Worm (Caenorhabditis elegans): Measurements from ENCODE around the gene srh-130.

srh-130 gene

DNA sequence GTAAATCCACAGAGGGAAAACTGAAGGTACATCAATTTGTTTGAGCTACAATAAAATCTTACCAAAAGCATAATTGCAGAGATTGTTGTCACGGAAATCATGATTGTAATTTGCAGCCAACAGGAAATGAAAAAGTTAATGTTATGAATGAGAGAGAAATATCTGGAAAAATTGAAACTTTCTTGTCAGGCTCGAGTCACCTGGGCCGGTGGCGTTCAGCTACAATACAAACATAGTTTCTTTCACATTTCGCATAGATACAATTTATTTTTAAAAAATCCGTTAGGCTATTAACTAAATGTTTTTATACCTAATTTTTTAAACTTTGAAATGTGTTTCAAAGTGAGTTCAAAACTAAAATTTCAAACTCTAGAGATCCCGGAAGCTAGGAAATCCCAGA is 6.7 kb downstream of the srh-130 start, which contains the start of gene srx-39:
srx-39 (minus strand) TSS at position 101 of the 400 bp plus-strand sequence.
- TF ChIP-seq unc-62 (GFP tag; optimal IDR thresholded peaks at IDR 0.05): no peak

DNA sequence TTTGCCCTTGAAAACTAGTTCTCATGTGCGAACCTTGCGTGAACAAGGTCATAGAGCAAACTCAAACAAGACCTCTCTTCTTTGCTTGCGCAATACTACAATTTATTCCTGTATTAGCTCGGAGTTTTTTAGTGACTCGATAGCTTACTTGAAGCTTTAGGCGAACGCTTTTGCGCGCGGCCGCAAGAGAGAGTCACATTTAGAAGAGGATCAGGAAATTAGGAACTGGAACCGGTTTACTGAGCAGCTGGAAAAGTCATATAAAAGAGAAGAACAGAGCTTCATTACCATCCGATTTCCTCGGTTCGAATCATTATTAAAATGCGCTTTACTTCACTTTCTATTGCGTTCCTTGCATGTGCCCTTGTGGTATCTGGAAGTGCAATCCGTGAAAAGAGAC is 7.3 kb downstream of the srh-130 start, which contains the start of gene abu-15:
abu-15 (plus strand) TSS at position 301 of the 400 bp plus-strand sequence.
- no peak for TF ChIP-seq unc-62 (GFP tag; optimal IDR thresholded peaks at IDR 0.05)

DNA sequence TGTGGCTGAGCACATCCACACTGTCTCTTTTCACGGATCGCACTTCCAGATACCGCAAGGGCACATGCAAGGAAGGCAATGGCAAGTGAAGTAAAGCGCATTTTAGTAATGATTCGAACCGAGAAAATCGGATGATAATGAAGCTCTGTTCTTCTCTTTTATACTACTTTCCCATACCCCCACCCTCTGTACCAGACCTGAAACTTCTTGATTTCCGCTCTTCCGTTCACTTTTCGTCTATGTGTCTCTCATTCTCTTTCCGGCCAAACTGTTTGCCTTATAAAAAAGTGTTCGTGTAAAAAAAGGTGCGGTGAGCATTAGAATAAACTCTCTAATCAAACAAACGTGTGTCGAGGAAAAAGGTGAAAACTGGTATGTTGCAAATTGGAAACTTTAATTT is 10.8 kb downstream of the srh-130 start, which contains the start of gene abu-6:
abu-6 (minus strand) TSS at position 101 of the 400 bp plus-strand sequence.
- TF ChIP-seq unc-62 (GFP tag; optimal IDR thresholded peaks at IDR 0.05): no peak

DNA sequence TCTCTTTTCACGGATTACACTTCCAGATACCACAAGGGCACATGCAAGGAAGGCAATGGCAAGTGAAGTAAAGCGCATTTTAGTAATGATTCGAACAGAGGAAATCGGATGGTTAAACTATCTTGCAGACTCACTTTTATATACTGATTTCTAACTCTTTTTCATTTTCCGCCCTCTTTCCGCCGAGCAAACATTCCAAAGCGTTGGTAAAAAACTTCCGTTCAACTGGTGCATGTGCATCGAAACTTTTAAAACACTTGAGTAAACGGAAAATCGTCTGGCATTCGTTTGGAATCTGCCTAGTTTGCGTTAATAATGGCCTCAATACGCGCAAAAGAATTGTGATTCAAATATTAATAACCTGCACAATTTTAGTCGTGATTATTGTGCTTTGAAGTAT is 13.7 kb downstream of the srh-130 start, which contains the start of gene abu-7:
abu-7 (minus strand) TSS at position 101 of the 400 bp plus-strand sequence.
- TF ChIP-seq unc-62 (GFP tag; optimal IDR thresholded peaks at IDR 0.05): no peak

DNA sequence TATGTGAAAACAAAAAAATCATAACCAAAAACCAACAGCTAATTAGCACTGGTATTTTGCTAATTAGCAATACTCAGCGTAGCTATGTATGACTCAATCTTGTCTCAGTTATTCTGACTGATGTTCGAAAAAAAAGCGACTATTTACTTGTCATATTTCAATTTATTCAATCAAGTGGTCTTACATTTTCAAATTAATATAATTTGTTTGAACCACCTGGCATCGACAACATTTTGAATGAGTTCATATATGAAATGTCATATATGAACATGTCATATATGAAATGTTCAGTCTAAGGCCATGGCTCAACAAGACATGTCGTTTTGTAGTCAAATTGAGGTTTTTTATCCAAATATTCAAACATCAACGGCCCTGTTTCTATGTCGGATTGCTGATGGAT is 14.4 kb downstream of the srh-130 start, which contains the start of gene srw-140:
srw-140 (plus strand) TSS at position 301 of the 400 bp plus-strand sequence.
- TF ChIP-seq unc-62 (GFP tag; optimal IDR thresholded peaks at IDR 0.05): no peak

DNA sequence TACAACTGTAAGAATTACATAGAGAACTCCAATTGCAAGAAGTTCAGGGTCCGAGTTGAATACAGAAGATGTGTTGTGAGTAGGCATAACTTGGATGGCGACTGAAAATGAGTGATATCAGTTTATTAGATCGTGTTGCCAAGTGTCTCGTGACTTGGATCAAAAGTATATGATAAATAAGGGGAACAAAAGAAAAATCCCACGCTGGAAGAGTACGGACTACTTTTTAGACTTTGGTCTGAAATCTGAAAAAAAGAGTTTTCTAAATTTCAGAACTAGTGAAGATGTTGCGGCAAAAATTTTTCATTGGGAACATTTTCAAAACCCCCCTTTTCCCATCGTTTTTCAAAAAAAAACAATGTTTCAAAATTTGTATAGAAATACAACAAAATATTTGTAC is 18.6 kb downstream of the srh-130 start, which contains the start of gene srt-64:
srt-64 (minus strand) TSS at position 101 of the 400 bp plus-strand sequence.
- no peak for TF ChIP-seq unc-62 (GFP tag; optimal IDR thresholded peaks at IDR 0.05)

DNA sequence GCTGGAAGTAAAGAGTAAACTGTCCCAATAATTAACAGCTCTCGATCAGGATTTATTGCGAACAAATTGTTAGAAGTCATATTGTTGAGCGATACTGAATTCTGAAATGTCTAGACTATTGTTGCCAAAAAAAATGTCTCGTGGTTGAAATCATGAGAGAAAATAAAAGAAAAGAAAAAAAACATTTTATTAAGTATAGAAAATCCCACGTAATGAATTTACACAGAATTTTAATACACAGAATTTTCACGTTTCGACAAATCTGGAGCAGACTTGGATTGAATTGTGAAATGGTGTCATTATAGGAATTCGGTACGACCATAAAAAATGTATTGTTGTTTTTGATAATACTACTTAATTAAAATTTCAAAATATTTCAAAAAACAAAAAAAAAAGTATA is 21.9 kb downstream of the srh-130 start, which contains the start of gene srt-65:
srt-65 (minus strand) TSS at position 101 of the 400 bp plus-strand sequence.
- no peak for TF ChIP-seq unc-62 (GFP tag; optimal IDR thresholded peaks at IDR 0.05)

DNA sequence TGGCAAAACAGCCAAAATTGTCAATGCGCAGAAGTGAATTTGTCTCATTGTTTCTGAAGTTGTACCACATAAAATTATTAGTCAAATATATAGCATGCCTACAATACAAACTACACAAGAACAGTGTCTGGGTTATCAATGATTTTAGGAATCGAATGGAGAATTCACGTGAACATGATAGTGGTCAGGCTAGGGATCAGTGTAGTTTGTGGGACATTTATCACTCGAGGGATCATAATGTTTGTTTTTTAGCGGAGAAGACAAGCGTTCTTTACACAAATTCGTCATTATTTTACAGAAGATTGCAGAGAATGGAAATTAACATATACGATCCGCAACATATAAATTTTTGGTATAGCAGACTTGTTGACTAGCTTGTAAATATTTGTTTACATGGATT is 26.2 kb downstream of the srh-130 start, which contains the start of gene ugt-51:
ugt-51 (minus strand) TSS at position 101 of the 400 bp plus-strand sequence.
- no peak for TF ChIP-seq unc-62 (GFP tag; optimal IDR thresholded peaks at IDR 0.05)

DNA sequence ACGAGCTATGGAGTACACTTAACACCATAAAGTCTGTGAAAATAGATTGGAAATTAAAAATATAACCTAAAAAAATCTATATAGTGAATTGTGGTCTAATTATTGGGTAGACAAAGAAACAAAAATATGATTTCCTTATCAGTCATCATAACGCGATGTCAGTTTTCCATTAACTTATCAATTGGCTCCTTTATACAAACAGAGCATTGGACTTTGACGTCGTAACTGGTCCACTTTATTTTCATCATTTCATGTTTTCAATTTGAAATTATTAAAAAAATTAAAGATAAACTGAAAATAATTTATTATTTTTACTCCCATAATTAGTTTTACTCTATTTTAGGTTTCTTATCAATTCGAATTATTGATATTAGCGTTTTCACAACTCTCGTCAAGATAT is 27.1 kb downstream of the srh-130 start:
- TF ChIP-seq unc-62 (GFP tag; optimal IDR thresholded peaks at IDR 0.05): no peak

DNA sequence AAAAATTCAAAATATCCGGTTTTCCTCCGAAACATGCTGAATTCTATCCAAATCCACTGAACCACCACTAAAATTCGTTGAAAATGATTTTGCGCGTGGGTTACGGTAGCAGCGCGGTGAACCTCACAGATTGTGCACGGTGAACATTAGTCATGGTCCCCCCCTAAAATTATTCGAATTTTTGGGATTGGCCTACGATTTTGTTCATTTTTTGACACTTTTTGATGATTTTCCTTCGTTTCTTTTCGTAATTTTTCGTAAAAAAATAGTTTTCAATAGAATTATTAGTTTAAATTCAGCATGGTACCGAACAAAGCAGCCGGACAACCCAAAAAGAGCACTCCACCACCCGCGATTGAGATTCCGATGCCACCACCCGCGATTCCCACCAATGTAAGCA is 30.6 kb downstream of the srh-130 start, which contains the start of gene C03A7.2:
C03A7.2 (plus strand) TSS at position 301 of the 400 bp plus-strand sequence.
- no peak for TF ChIP-seq unc-62 (GFP tag; optimal IDR thresholded peaks at IDR 0.05)

DNA sequence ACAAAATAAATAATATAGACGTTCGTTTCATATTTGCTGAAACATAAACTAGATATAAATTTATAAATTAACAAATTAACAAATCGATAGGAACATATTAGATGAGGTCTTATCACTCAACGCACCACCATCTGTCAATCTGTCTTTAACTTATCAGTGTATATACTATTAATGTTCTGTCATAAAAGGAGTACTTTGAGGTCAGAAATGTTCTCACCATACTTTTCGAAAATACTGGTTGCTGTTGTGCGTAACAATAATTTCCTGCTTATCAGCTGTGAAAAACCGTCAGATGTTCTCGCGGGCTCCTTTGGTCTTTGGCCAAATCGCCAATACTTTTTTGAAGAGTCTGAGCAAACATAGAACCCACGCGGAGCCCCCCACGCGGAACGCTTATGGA is 41.5 kb downstream of the srh-130 start, which contains the start of gene C03A7.13:
C03A7.13 (minus strand) TSS at position 43 of the 400 bp plus-strand sequence.
- no peak for TF ChIP-seq unc-62 (GFP tag; optimal IDR thresholded peaks at IDR 0.05)

DNA sequence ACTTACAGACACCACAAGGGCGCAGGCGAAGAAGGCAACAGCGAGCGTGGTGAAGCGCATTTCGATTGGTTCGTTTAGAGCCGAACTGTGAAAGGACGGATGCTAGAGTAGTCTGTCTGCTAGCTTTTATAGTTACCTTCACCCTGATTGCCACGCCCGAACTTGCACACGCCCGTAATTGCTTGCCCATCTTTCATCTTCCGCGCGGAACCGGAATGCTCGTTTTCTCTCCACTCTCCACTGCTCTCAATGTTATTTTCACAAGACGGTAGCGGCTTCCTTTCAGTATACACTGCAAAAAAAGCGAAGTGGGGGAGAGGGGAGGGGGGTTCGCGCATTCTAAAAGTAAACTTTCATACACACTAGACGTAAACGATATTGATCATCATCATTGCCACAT is 43.5 kb downstream of the srh-130 start, which contains the start of gene abu-8:
abu-8 (minus strand) TSS at position 101 of the 400 bp plus-strand sequence.
- no peak for TF ChIP-seq unc-62 (GFP tag; optimal IDR thresholded peaks at IDR 0.05)

DNA sequence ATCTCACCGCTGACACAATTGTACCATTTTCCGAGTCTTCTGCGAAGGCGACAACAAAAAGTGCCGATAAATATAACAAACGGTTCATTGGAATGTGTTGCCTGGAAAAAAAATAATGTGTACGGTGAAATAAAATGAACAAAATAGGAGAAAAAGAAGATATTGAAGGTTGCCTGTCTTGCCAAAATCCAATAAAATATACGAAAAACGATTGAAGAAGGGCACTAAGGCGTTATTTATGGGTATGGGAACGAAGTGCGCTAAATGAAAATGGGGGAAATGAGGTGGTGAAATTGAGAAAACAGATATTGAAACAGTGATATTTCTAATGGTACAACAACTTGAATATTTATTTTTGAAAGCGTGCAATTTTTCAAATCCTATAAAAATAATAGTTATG is 47.3 kb downstream of the srh-130 start, which contains the start of gene Y47A7.2:
Y47A7.2 (minus strand) TSS at position 101 of the 400 bp plus-strand sequence.
- no peak for TF ChIP-seq unc-62 (GFP tag; optimal IDR thresholded peaks at IDR 0.05)

DNA sequence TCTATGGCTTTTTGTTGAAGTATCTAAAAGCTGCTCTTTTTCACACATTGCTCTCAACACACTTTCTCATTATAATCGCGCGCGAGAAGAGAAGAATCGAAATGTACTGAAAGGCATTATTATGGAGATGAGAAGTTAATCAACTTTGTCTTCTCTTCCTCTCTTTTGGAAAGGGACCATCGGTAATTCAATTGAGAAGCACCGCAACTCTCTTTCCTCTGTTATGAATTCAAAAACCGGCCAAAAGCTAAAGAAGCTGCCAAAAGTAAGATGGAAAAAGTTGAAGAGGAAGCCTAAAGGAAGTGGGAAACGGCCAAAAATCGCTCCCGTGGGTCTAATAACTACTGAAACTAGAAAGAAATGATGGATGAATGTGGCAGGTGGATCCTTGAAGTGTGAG is 49.2 kb downstream of the srh-130 start:
- TF ChIP-seq unc-62 (GFP tag; optimal IDR thresholded peaks at IDR 0.05): no peak

DNA sequence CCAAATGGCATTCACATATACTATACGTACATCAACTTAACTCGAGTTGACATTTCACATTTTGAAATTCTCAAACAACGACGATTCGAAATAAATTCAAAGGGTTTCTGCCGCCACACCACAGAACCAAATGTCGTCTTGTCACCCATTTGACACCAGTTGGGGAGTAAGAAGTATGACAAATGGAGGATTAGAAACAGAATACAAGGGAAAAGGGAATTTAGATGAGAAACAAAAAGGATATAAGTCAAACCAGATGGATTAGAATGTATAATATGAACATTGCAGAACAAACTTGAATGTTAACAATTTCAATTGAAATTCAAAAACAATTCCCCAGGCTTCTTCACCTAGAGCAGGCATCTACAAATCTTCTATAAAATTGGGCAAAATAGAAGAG is 50.7 kb downstream of the srh-130 start:
- TF ChIP-seq unc-62 (GFP tag; optimal IDR thresholded peaks at IDR 0.05): no peak

All from whole organism, dauer.